Fruit fly (Drosophila melanogaster) whole organism, wandering third instar larva: ENCODE results near the gene gzl.

Experiments
- Abd-B ChIP-seq: fragments of >200 bp; optimal IDR thresholded peaks from 2 replicates; lab custom pipeline; 2017; ENCODE audit warnings: missing biosample characterization, missing genetic modification characterization
- CG32264 ChIP-seq: fragments of 200-800 bp; sonication (Bioruptor generic); optimal IDR thresholded peaks from 2 replicates; lab custom pipeline; 2016; ENCODE audit warnings: missing biosample characterization, missing genetic modification characterization
- Dfd ChIP-seq: fragments of >200 bp; optimal IDR thresholded peaks from 2 replicates; lab custom pipeline; 2017; ENCODE audit warnings: missing biosample characterization, missing genetic modification characterization
- Dif ChIP-seq: fragments of 200-275, 200-300 bp; sonication (Bioruptor generic); optimal IDR thresholded peaks from 2 replicates; lab custom pipeline; 2018; ENCODE audit warnings: missing biosample characterization, missing genetic modification characterization; ENCODE audit not compliant: partially characterized antibody
- GATAd ChIP-seq: sonication (Bioruptor generic); optimal IDR thresholded peaks from 2 replicates; lab custom pipeline; 2016; ENCODE audit warnings: missing biosample characterization, missing genetic modification characterization
- HLH106 ChIP-seq: fragments of 200-800 bp; optimal IDR thresholded peaks from 3 replicates; lab custom pipeline; 2019; ENCODE audit warnings: missing biosample characterization, mild to moderate bottlenecking, missing genetic modification characterization, moderate library complexity
- Hnf4 ChIP-seq: fragments of 200-800 bp; sonication (Bioruptor generic); optimal IDR thresholded peaks from 2 replicates; lab custom pipeline; 2016; ENCODE audit warnings: missing biosample characterization, mild to moderate bottlenecking, missing genetic modification characterization
- Hr83 ChIP-seq: fragments of 200-300 bp; sonication (Bioruptor generic); optimal IDR thresholded peaks from 2 replicates; lab custom pipeline; 2016; ENCODE audit warnings: missing biosample characterization, mild to moderate bottlenecking, missing genetic modification characterization, moderate library complexity; ENCODE audit not compliant: poor library complexity, severe bottlenecking
- Jra ChIP-seq: sonication (Bioruptor generic); optimal IDR thresholded peaks from 2 replicates; lab custom pipeline; 2016; ENCODE audit warnings: missing biosample characterization, missing genetic modification characterization
- Mio ChIP-seq: sonication (Bioruptor generic); optimal IDR thresholded peaks from 2 replicates; lab custom pipeline; 2016; ENCODE audit warnings: missing biosample characterization, missing genetic modification characterization
- Myc ChIP-seq: fragments of >200 bp; optimal IDR thresholded peaks from 2 replicates; lab custom pipeline; 2017
- OdsH ChIP-seq: fragments of 200-800 bp; sonication (Bioruptor generic); optimal IDR thresholded peaks from 2 replicates; lab custom pipeline; 2016; ENCODE audit warnings: missing biosample characterization, mild to moderate bottlenecking, missing genetic modification characterization
- Rel ChIP-seq, 2 experiments: fragments of 200-800 bp; sonication (Bioruptor generic) in 1 of 2; optimal IDR thresholded peaks; 2 replicates in 1 of 2; 3 replicates in 1 of 2; lab custom pipeline; 2016 to 2019; ENCODE audit warnings: mild to moderate bottlenecking in 2 of 2, missing biosample characterization in 2 of 2, missing genetic modification characterization in 2 of 2, moderate library complexity in 1 of 2
- Sp1 ChIP-seq: fragments of 200-800 bp; sonication (Bioruptor generic); optimal IDR thresholded peaks from 3 replicates; lab custom pipeline; 2019; ENCODE audit warnings: missing biosample characterization, mild to moderate bottlenecking, missing genetic modification characterization, moderate library complexity
- br ChIP-seq: fragments of 200-800 bp; sonication (Bioruptor generic); optimal IDR thresholded peaks from 2 replicates; lab custom pipeline; 2016; ENCODE audit warnings: missing biosample characterization, missing genetic modification characterization
- dl ChIP-seq, 2 experiments: fragments of 175-275, 200-275 bp in 1 of 2; fragments of 200-275 bp in 1 of 2; sonication (Bioruptor generic); optimal IDR thresholded peaks; lab custom pipeline; 2018; ENCODE audit warnings: mild to moderate bottlenecking in 2 of 2, missing biosample characterization in 2 of 2, missing genetic modification characterization in 2 of 2, moderate library complexity in 2 of 2; ENCODE audit not compliant: partially characterized antibody in 2 of 2, insufficient read depth in 1 of 2
- dmrt93B ChIP-seq: fragments of 200-800 bp; sonication (Bioruptor generic); optimal IDR thresholded peaks from 2 replicates; lab custom pipeline; 2018; ENCODE audit warnings: missing biosample characterization, mild to moderate bottlenecking, missing genetic modification characterization
- ey ChIP-seq: fragments of 200-800 bp; sonication (Bioruptor generic); optimal IDR thresholded peaks from 2 replicates; lab custom pipeline; 2016; ENCODE audit warnings: missing biosample characterization, missing genetic modification characterization
- foxo ChIP-seq, 2 experiments: fragments of 200-800 bp; sonication (Bioruptor generic); optimal IDR thresholded peaks; 2 replicates in 1 of 2; 3 replicates in 1 of 2; lab custom pipeline; 2016 to 2017; ENCODE audit warnings: missing biosample characterization in 2 of 2, missing genetic modification characterization in 2 of 2
- fru ChIP-seq: fragments of 200-800 bp; sonication (Bioruptor generic); optimal IDR thresholded peaks from 3 replicates; lab custom pipeline; 2016; ENCODE audit warnings: missing biosample characterization, mild to moderate bottlenecking, missing genetic modification characterization
- h ChIP-seq: fragments of 200-800 bp; sonication (Bioruptor generic); optimal IDR thresholded peaks from 3 replicates; lab custom pipeline; 2016; ENCODE audit warnings: missing biosample characterization, mild to moderate bottlenecking, missing genetic modification characterization
- jim ChIP-seq: fragments of 175-275, 200-325 bp; sonication (Bioruptor generic); optimal IDR thresholded peaks from 2 replicates; lab custom pipeline; 2016; ENCODE audit warnings: missing biosample characterization, mild to moderate bottlenecking, missing genetic modification characterization
- lola ChIP-seq: fragments of >200 bp; optimal IDR thresholded peaks from 2 replicates; lab custom pipeline; 2017; ENCODE audit warnings: missing biosample characterization, missing genetic modification characterization
- pan ChIP-seq: fragments of >200 bp; optimal IDR thresholded peaks from 2 replicates; lab custom pipeline; 2017
- psq ChIP-seq: fragments of 200-800 bp; sonication (Bioruptor generic); optimal IDR thresholded peaks from 3 replicates; lab custom pipeline; 2017; ENCODE audit warnings: missing biosample characterization, mild to moderate bottlenecking, missing genetic modification characterization, moderate library complexity
- rgr ChIP-seq: fragments of 200-800 bp; sonication (Bioruptor generic); optimal IDR thresholded peaks from 3 replicates; lab custom pipeline; 2016; ENCODE audit warnings: missing biosample characterization, mild to moderate bottlenecking, missing genetic modification characterization
- sv ChIP-seq: fragments of 200-800 bp; sonication (Bioruptor generic); optimal IDR thresholded peaks from 3 replicates; lab custom pipeline; 2016; ENCODE audit warnings: missing biosample characterization, missing genetic modification characterization
- tai ChIP-seq: sonication (Bioruptor generic); optimal IDR thresholded peaks from 2 replicates; lab custom pipeline; 2016; ENCODE audit warnings: missing biosample characterization, missing genetic modification characterization
- woc ChIP-seq: sonication (Bioruptor generic); optimal IDR thresholded peaks from 2 replicates; lab custom pipeline; 2016; ENCODE audit warnings: missing biosample characterization, mild to moderate bottlenecking, missing genetic modification characterization

The gzl gene

DNA sequence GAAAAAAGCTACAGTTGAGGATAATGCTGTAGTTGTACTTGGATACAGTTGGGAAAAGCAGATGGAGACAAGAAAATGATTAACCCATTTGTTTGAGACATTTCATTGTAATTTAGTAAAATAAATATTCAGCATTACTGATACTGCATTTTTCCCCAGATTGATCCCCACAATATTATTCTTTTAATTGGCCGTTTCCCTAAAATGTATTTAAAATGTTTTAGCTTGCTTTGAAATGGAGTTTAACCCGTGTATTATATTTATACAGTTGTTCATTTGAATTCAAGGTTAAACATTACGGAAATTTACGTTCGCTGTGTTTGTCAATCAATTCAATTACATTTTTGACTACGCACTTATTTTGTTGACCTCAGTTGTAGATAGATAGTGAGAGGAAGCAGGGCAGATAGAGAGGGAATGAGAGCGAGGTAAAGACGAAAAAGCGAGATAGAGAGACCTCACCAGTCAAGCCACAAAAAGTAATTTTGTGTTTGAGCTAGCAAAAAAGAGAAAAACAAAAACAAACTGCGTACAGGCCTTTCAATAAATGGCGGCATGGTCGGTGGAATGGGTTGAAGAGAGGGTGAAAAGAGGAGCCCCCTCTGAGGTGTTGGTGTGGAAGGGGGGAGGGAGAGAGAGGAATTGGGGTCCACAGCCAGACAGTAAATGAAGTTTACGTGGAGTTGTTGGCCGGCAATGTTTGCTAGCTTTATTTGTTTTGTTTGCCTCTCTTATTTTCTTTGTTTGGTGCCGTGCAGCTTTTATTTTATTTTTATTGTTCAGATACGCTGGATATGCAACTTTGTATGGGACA, 27.9 kb downstream of the gzl start (continued):
- peak; percentile 80 for TF ChIP-seq woc
- peak; percentile 41 for TF ChIP-seq tai (GFP tag; lab: Kevin White, UChicago)
- TF ChIP-seq GATAd (GFP tag; lab: Kevin White, UChicago), result no peak
- peak; percentile 75 for TF ChIP-seq rgr
- TF ChIP-seq Jra (GFP tag; lab: Kevin White, UChicago), result no peak
- TF ChIP-seq, all 38 proteins: peak for 20

dm6 chr3R:6411454-6412204, 28.9 kb downstream of the gzl start:
- no peak for TF ChIP-seq psq (GFP tag; lab: Kevin White, UChicago)
- TF ChIP-seq Dfd (GFP tag; lab: Kevin White, UChicago), result no peak
- TF ChIP-seq Myc (lab: Kevin White, UChicago), result no peak
- TF ChIP-seq tai (GFP tag; lab: Kevin White, UChicago), result no peak
- TF ChIP-seq sv, result no peak
- TF ChIP-seq Abd-B, result no peak
- no peak for TF ChIP-seq woc
- TF ChIP-seq lola (GFP tag; lab: Kevin White, UChicago), result no peak

dm6 chr3R:6413771-6414438, 31.2 kb downstream of the gzl start:
- no peak for TF ChIP-seq Jra (GFP tag; lab: Kevin White, UChicago)
- TF ChIP-seq Dfd (GFP tag; lab: Kevin White, UChicago), result peak; percentile 81
- no peak for TF ChIP-seq Dif (GFP tag; lab: Kevin White, UChicago)

dm6 chr3R:6414439-6415344, 32.0 kb downstream of the gzl start:
- TF ChIP-seq Hr83 (no peak), dl (GFP tag; optimal IDR thresholded peaks at IDR 0.05; lab: Kevin White, UChicago; ENCODE audit: insufficient read depth in 1 of 2, partially characterized antibody in 2 of 2) (no peak), Dfd (GFP tag; lab: Kevin White, UChicago) (peak; percentile 51), Sp1 (no peak), Mio (GFP tag; lab: Kevin White, UChicago) (no peak)

dm6 chr3R:6416242-6416641, 33.5 kb downstream of the gzl start:
- peak; percentile 43 for TF ChIP-seq br (GFP tag; lab: Kevin White, UChicago)
- TF ChIP-seq lola (GFP tag; lab: Kevin White, UChicago), result no peak
- no peak for TF ChIP-seq pan (lab: Kevin White, UChicago)
- no peak for TF ChIP-seq dl (GFP tag; optimal IDR thresholded peaks at IDR 0.05; lab: Kevin White, UChicago; ENCODE audit: insufficient read depth in 1 of 2, partially characterized antibody in 2 of 2)
- peak; percentile 4 for TF ChIP-seq dmrt93B
- TF ChIP-seq HLH106, result peak; percentile 29
- no peak for TF ChIP-seq Jra (GFP tag; lab: Kevin White, UChicago)
- TF ChIP-seq fru (GFP tag; lab: Kevin White, UChicago), result peak; percentile 23
- TF ChIP-seq h, result peak; percentile 42
- TF ChIP-seq Sp1, result peak; percentile 37
- TF ChIP-seq sv, result peak; percentile 62
- TF ChIP-seq Mio (GFP tag; lab: Kevin White, UChicago), result no peak
- peak in 1 of 2 experiments; percentile 61 for TF ChIP-seq foxo (GFP tag; optimal IDR thresholded peaks at IDR 0.05; lab: Kevin White, UChicago)
- peak; percentile 44 for TF ChIP-seq OdsH (GFP tag; lab: Kevin White, UChicago)
- no peak for TF ChIP-seq Dif (GFP tag; lab: Kevin White, UChicago)
- TF ChIP-seq psq (GFP tag; lab: Kevin White, UChicago), result peak; percentile 21
- no peak for TF ChIP-seq Rel (GFP tag; optimal IDR thresholded peaks at IDR 0.05; lab: Kevin White, UChicago)
- no peak for TF ChIP-seq Rel (tag; optimal IDR thresholded peaks at IDR 0.05; lab: Kevin White, UChicago)
- TF ChIP-seq Hr83, result peak; percentile 25
- no peak for TF ChIP-seq jim (GFP tag; lab: Kevin White, UChicago)
- peak; percentile 52 for TF ChIP-seq ey (GFP tag; lab: Kevin White, UChicago)
- no peak for TF ChIP-seq Dfd (GFP tag; lab: Kevin White, UChicago)
- TF ChIP-seq rgr, result peak; percentile 62
- TF ChIP-seq Hnf4 (GFP tag; lab: Kevin White, UChicago), result peak; percentile 52
- peak; percentile 35 for TF ChIP-seq CG32264 (GFP tag; lab: Kevin White, UChicago)
